Fruit fly (Drosophila melanogaster) whole organism, embryonic: ENCODE results near the gene mRRF1.

Experiments
- CG10147 ChIP-seq: fragments of 200-800 bp; sonication (Bioruptor generic); optimal IDR thresholded peaks from 2 replicates; lab custom pipeline; 2019; ENCODE audit warnings: missing biosample characterization, mild to moderate bottlenecking, missing genetic modification characterization, moderate library complexity
- CG10654 ChIP-seq: fragments of 200-800 bp; sonication (Bioruptor generic); optimal IDR thresholded peaks from 2 replicates; lab custom pipeline; 2016; ENCODE audit warnings: missing biosample characterization, missing genetic modification characterization
- CG12236 ChIP-seq: fragments of 200-800 bp; sonication (Bioruptor generic); optimal IDR thresholded peaks from 2 replicates; lab custom pipeline; 2016; ENCODE audit warnings: missing biosample characterization, missing genetic modification characterization
- CG14710 ChIP-seq: fragments of 200-800 bp; sonication (Bioruptor generic); optimal IDR thresholded peaks from 3 replicates; lab custom pipeline; 2019; ENCODE audit warnings: missing biosample characterization, mild to moderate bottlenecking, missing genetic modification characterization, moderate library complexity
- CG15011 ChIP-seq: fragments of 200-800 bp; sonication (Bioruptor generic); optimal IDR thresholded peaks from 3 replicates; lab custom pipeline; 2018; ENCODE audit warnings: missing biosample characterization, mild to moderate bottlenecking, missing genetic modification characterization
- CG16779 ChIP-seq: fragments of 200-800 bp; sonication (Bioruptor generic); IDR thresholded peaks from 2 replicates; pipeline ENCODE4 v1.3.6; 2022; ENCODE audit warnings: missing biosample characterization, missing genetic modification characterization
- CG17912 ChIP-seq: fragments of 200-800 bp; sonication (Bioruptor generic); optimal IDR thresholded peaks from 2 replicates; lab custom pipeline; 2018; ENCODE audit warnings: missing biosample characterization, mild to moderate bottlenecking, missing genetic modification characterization
- CG1832 ChIP-seq: fragments of 200-800 bp; sonication (Bioruptor generic); optimal IDR thresholded peaks from 2 replicates; lab custom pipeline; 2017; ENCODE audit warnings: missing biosample characterization, mild to moderate bottlenecking, missing genetic modification characterization, inconsistent platforms
- CG32532 ChIP-seq: fragments of 200-800 bp; sonication (Bioruptor generic); IDR thresholded peaks from 2 replicates; pipeline ENCODE4 v1.3.6; 2022; ENCODE audit warnings: missing biosample characterization, missing genetic modification characterization
- CG34376 ChIP-seq: fragments of 200-800 bp; sonication (Bioruptor generic); optimal IDR thresholded peaks from 2 replicates; lab custom pipeline; 2018; ENCODE audit warnings: missing biosample characterization, mild to moderate bottlenecking, missing genetic modification characterization
- CG4360 ChIP-seq: fragments of 200-800 bp; sonication (Bioruptor generic); IDR thresholded peaks from 2 replicates; pipeline ENCODE4 v1.3.6; 2022; ENCODE audit warnings: missing biosample characterization, missing genetic modification characterization
- CG43689 ChIP-seq: fragments of 200-800 bp; sonication (Bioruptor generic); IDR thresholded peaks from 2 replicates; pipeline ENCODE4 v1.3.6; 2022; ENCODE audit warnings: missing biosample characterization, missing genetic modification characterization
- CG5245 ChIP-seq: fragments of 200-800 bp; sonication (Bioruptor generic); optimal IDR thresholded peaks from 3 replicates; lab custom pipeline; 2016; ENCODE audit warnings: missing biosample characterization, missing genetic modification characterization
- CG7786 ChIP-seq: fragments of 200-800 bp; sonication (Bioruptor generic); optimal IDR thresholded peaks from 2 replicates; lab custom pipeline; 2016; ENCODE audit warnings: missing biosample characterization, missing genetic modification characterization
- CG7928 ChIP-seq: fragments of 200-800 bp; sonication (Bioruptor generic); optimal IDR thresholded peaks from 2 replicates; lab custom pipeline; 2017; ENCODE audit warnings: missing biosample characterization, mild to moderate bottlenecking, missing genetic modification characterization
- CG8478 ChIP-seq: fragments of >200 bp; optimal IDR thresholded peaks from 2 replicates; lab custom pipeline; 2018
- D ChIP-seq, 2 experiments: fragments of 200-800 bp in 1 of 2; fragments of >200 bp in 1 of 2; sonication (Bioruptor generic) in 1 of 2; optimal IDR thresholded peaks; 2 replicates in 1 of 2; 3 replicates in 1 of 2; lab custom pipeline; 2017; ENCODE audit warnings: mild to moderate bottlenecking in 1 of 2, missing biosample characterization in 1 of 2, missing genetic modification characterization in 1 of 2, missing genetic modification reagents in 1 of 2
- Dp ChIP-seq: fragments of 200-800 bp; sonication (Bioruptor generic); optimal IDR thresholded peaks from 2 replicates; lab custom pipeline; 2018; ENCODE audit warnings: missing biosample characterization, mild to moderate bottlenecking, missing genetic modification characterization, moderate library complexity
- ERR ChIP-seq: fragments of 200-800 bp; sonication (Bioruptor generic); optimal IDR thresholded peaks from 2 replicates; lab custom pipeline; 2016; ENCODE audit warnings: missing biosample characterization, missing genetic modification characterization
- Fer1 ChIP-seq: fragments of 200-800 bp; sonication (Bioruptor generic); optimal IDR thresholded peaks from 2 replicates; lab custom pipeline; 2017; ENCODE audit warnings: missing biosample characterization, mild to moderate bottlenecking, missing genetic modification characterization
- Hr78 ChIP-seq, 2 experiments: fragments of 200-800 bp in 1 of 2; fragments of >200 bp in 1 of 2; sonication (Bioruptor generic) in 1 of 2; optimal IDR thresholded peaks; 2 replicates each; lab custom pipeline; 2017 to 2019; ENCODE audit warnings: missing biosample characterization in 2 of 2, missing genetic modification characterization in 2 of 2, mild to moderate bottlenecking in 1 of 2, moderate library complexity in 1 of 2
- MESR4 ChIP-seq: fragments of 200-800 bp; sonication (Bioruptor generic); optimal IDR thresholded peaks from 2 replicates; lab custom pipeline; 2018; ENCODE audit warnings: missing biosample characterization, mild to moderate bottlenecking, missing genetic modification characterization, moderate library complexity
- MTF-1 ChIP-seq: fragments of 200-800 bp; sonication (Bioruptor generic); optimal IDR thresholded peaks from 2 replicates; lab custom pipeline; 2018; ENCODE audit warnings: missing biosample characterization, mild to moderate bottlenecking, missing genetic modification characterization, borderline replicate concordance
- Nf-YC ChIP-seq: fragments of 200-800 bp; optimal IDR thresholded peaks from 3 replicates; lab custom pipeline; 2019; ENCODE audit warnings: missing biosample characterization, mild to moderate bottlenecking, missing genetic modification characterization, moderate library complexity
- Rfx ChIP-seq: fragments of 200-800 bp; sonication (Bioruptor generic); IDR thresholded peaks from 2 replicates; pipeline ENCODE4 v1.3.6; 2022; ENCODE audit warnings: missing biosample characterization, missing genetic modification characterization
- Spps ChIP-seq: fragments of 200-800 bp; sonication (Bioruptor generic); optimal IDR thresholded peaks from 2 replicates; lab custom pipeline; 2018; ENCODE audit warnings: missing biosample characterization, mild to moderate bottlenecking, missing genetic modification characterization
- TFAM ChIP-seq: fragments of 200-800 bp; sonication (Bioruptor generic); optimal IDR thresholded peaks from 2 replicates; lab custom pipeline; 2017; ENCODE audit warnings: missing biosample characterization, missing genetic modification characterization, inconsistent platforms
- Xbp1 ChIP-seq: fragments of 200-800 bp; sonication (Bioruptor generic); optimal IDR thresholded peaks from 3 replicates; lab custom pipeline; 2016; ENCODE audit warnings: missing biosample characterization, mild to moderate bottlenecking, missing genetic modification characterization
- az2 ChIP-seq: fragments of 200-800 bp; sonication (Bioruptor generic); optimal IDR thresholded peaks from 3 replicates; lab custom pipeline; 2016; ENCODE audit warnings: missing biosample characterization, missing genetic modification characterization
- bbx ChIP-seq: fragments of 200-800 bp; sonication (Bioruptor generic); IDR thresholded peaks from 2 replicates; pipeline ENCODE4 v1.3.6; 2022; ENCODE audit warnings: missing biosample characterization, missing genetic modification characterization; ENCODE audit not compliant: partially characterized antibody
- cg ChIP-seq: fragments of 200-800 bp; sonication (Bioruptor generic); optimal IDR thresholded peaks from 3 replicates; lab custom pipeline; 2019; ENCODE audit warnings: missing biosample characterization, mild to moderate bottlenecking, missing genetic modification characterization, moderate library complexity
- crol ChIP-seq: fragments of 200-800 bp; sonication (Bioruptor generic); IDR thresholded peaks from 2 replicates; pipeline ENCODE4 v1.3.6; 2022; ENCODE audit warnings: missing biosample characterization, missing genetic modification characterization
- dan ChIP-seq: fragments of 200-800 bp; sonication (Bioruptor generic); IDR thresholded peaks from 2 replicates; pipeline ENCODE4 v1.3.6; 2022; ENCODE audit warnings: missing biosample characterization, missing genetic modification characterization
- dmrt11E ChIP-seq: fragments of 200-800 bp; sonication (Bioruptor generic); optimal IDR thresholded peaks from 3 replicates; lab custom pipeline; 2018; ENCODE audit warnings: missing biosample characterization, mild to moderate bottlenecking, missing genetic modification characterization, moderate library complexity
- fru ChIP-seq: fragments of >200 bp; optimal IDR thresholded peaks from 2 replicates; lab custom pipeline; 2017
- gro ChIP-seq: fragments of 200-800 bp; sonication (Bioruptor generic); optimal IDR thresholded peaks from 2 replicates; lab custom pipeline; 2016; ENCODE audit warnings: missing biosample characterization, missing genetic modification characterization
- knrl ChIP-seq: fragments of 200-800 bp; sonication (Bioruptor generic); IDR thresholded peaks from 3 replicates; pipeline ENCODE4 v1.3.6; 2022; ENCODE audit warnings: missing biosample characterization, missing genetic modification characterization; ENCODE audit not compliant: partially characterized antibody
- nerfin-1 ChIP-seq: fragments of 200-800 bp; sonication (Bioruptor generic); optimal IDR thresholded peaks from 3 replicates; lab custom pipeline; 2019; ENCODE audit warnings: missing biosample characterization, mild to moderate bottlenecking, missing genetic modification characterization, moderate library complexity
- nom ChIP-seq: fragments of 200-800 bp; sonication (Bioruptor generic); optimal IDR thresholded peaks from 2 replicates; lab custom pipeline; 2017; ENCODE audit warnings: missing biosample characterization, missing genetic modification characterization, mild to moderate bottlenecking, moderate library complexity, missing genetic modification reagents
- pb ChIP-seq: fragments of 200-800 bp; sonication (Bioruptor generic); optimal IDR thresholded peaks from 3 replicates; lab custom pipeline; 2016; ENCODE audit warnings: missing biosample characterization, missing genetic modification characterization
- pho ChIP-seq: fragments of 200-800 bp; sonication (Bioruptor generic); optimal IDR thresholded peaks from 2 replicates; lab custom pipeline; 2016; ENCODE audit warnings: missing biosample characterization, missing genetic modification characterization
- pros ChIP-seq: fragments of 200-800 bp; sonication (Bioruptor generic); optimal IDR thresholded peaks from 3 replicates; lab custom pipeline; 2019; ENCODE audit warnings: missing biosample characterization, mild to moderate bottlenecking, missing genetic modification characterization, moderate library complexity
- sima ChIP-seq: fragments of 200-800 bp; sonication (Bioruptor generic); optimal IDR thresholded peaks from 2 replicates; lab custom pipeline; 2016; ENCODE audit warnings: missing biosample characterization, missing genetic modification characterization
- stwl ChIP-seq: fragments of 200-800 bp; sonication (Bioruptor generic); optimal IDR thresholded peaks from 3 replicates; lab custom pipeline; 2018; ENCODE audit warnings: missing biosample characterization, mild to moderate bottlenecking, missing genetic modification characterization, moderate library complexity
- tll ChIP-seq, 2 experiments: fragments of 200-800 bp in 1 of 2; fragments of >200 bp in 1 of 2; sonication (Bioruptor generic) in 1 of 2; optimal IDR thresholded peaks; 2 replicates each; lab custom pipeline; 2017 to 2019; ENCODE audit warnings: missing biosample characterization in 2 of 2, missing genetic modification characterization in 2 of 2, mild to moderate bottlenecking in 1 of 2, moderate library complexity in 1 of 2
- tna ChIP-seq: fragments of 200-800 bp; sonication (Bioruptor generic); IDR thresholded peaks from 2 replicates; pipeline ENCODE4 v1.3.6; 2022; ENCODE audit warnings: missing biosample characterization, missing genetic modification characterization; ENCODE audit not compliant: partially characterized antibody
- trem ChIP-seq: fragments of 200-800 bp; optimal IDR thresholded peaks from 3 replicates; lab custom pipeline; 2019; ENCODE audit warnings: missing biosample characterization, mild to moderate bottlenecking, missing genetic modification characterization, moderate library complexity

The mRRF1 gene

dm6 chr3L:9410030-9410589, 46.0 kb downstream of the mRRF1 start:
- TF ChIP-seq CG12236 (GFP tag; lab: Kevin White, UChicago) (no peak), bbx (GFP tag; lab: Robert Waterston, UW) (0 out of 2 replicates have a peak, but pooled peaks have one; percentile 5), CG43689 (GFP tag; lab: Robert Waterston, UW) (no peak), nerfin-1 (tag; lab: Kevin White, UChicago) (peak; percentile 24), pros (peak; percentile 82), Hr78 (GFP tag; optimal IDR thresholded peaks at IDR 0.05; lab: Kevin White, UChicago) (peak in 1 of 2 experiments; percentile 20), fru (no peak), CG16779 (GFP tag; lab: Robert Waterston, UW) (0 out of 2 replicates have a peak, but pooled peaks have one; percentile 22), CG10147 (GFP tag; lab: Kevin White, UChicago) (no peak), nom (GFP tag; lab: Kevin White, UChicago) (peak; percentile 13), crol (GFP tag; lab: Robert Waterston, UW) (peak; percentile 64), stwl (no peak), CG8478 (lab: Kevin White, UChicago) (peak; percentile 75), Nf-YC (tag; lab: Kevin White, UChicago) (no peak), Dp (no peak), cg (GFP tag; lab: Kevin White, UChicago) (peak; percentile 94), pb (GFP tag; lab: Kevin White, UChicago) (no peak), CG1832 (GFP tag; lab: Kevin White, UChicago) (peak; percentile 63), CG14710 (tag; lab: Kevin White, UChicago) (no peak), CG7786 (no peak), Rfx (GFP tag; lab: Robert Waterston, UW) (no peak), D (optimal IDR thresholded peaks at IDR 0.05; lab: Kevin White, UChicago) (peak; percentile 69), D (GFP tag; optimal IDR thresholded peaks at IDR 0.05; lab: Kevin White, UChicago) (no peak), CG15011 (GFP tag; lab: Kevin White, UChicago) (no peak), MESR4 (GFP tag; lab: Kevin White, UChicago) (peak; percentile 26), dan (no peak)

- TF ChIP-seq fru (no peak), tna (GFP tag; lab: Robert Waterston, UW) (no peak), pb (GFP tag; lab: Kevin White, UChicago) (peak; percentile 31), tll (GFP tag; optimal IDR thresholded peaks at IDR 0.05; lab: Kevin White, UChicago) (no peak), CG32532 (GFP tag; lab: Robert Waterston, UW) (peak; percentile 91), Fer1 (GFP tag; lab: Kevin White, UChicago) (peak; percentile 82), CG7928 (peak; percentile 98), CG34376 (GFP tag; lab: Kevin White, UChicago) (peak; percentile 23), CG4360 (GFP tag; lab: Robert Waterston, UW) (no peak), pho (GFP tag; lab: Kevin White, UChicago) (peak; percentile 67), CG10654 (GFP tag; lab: Kevin White, UChicago) (peak; percentile 80), knrl (GFP tag; lab: Robert Waterston, UW) (peak; percentile 61), TFAM (GFP tag; lab: Kevin White, UChicago) (no peak), az2 (GFP tag; lab: Kevin White, UChicago) (peak; percentile 85), ERR (no peak), dmrt11E (tag; lab: Kevin White, UChicago) (peak; percentile 86), Nf-YC (tag; lab: Kevin White, UChicago) (peak; percentile 79), gro (GFP tag; lab: Kevin White, UChicago) (peak; percentile 23), Xbp1 (GFP tag; lab: Kevin White, UChicago) (peak; percentile 84), CG17912 (peak; percentile 56), MTF-1 (no peak), CG7786 (peak; percentile 34), Spps (tag; lab: Kevin White, UChicago) (peak; percentile 67), CG5245 (GFP tag; lab: Kevin White, UChicago) (peak; percentile 65), trem (peak; percentile 85), sima (no peak)
These were observed 46.7 kb downstream of the mRRF1 start, which contains the start of the genes CG4022 and Cpsf5 for dm6 chr3L:9410754-9411423. CG4022 (minus strand) TSS chr3L:9410832. Cpsf5 (plus strand) TSS chr3L:9411038.
